Fruit fly (Drosophila melanogaster) whole organism: ENCODE data around the gene CG11037.

Experiments
- CG8478 ChIP-seq: fragments of >200 bp; optimal IDR thresholded peaks from 2 replicates; lab custom pipeline; 2018; ENCODE audit warnings: inconsistent platforms
- Dll ChIP-seq: fragments of >200 bp; optimal IDR thresholded peaks from 2 replicates; lab custom pipeline; 2017
- psq ChIP-seq: fragments of >200 bp; optimal IDR thresholded peaks from 2 replicates; lab custom pipeline; 2017

- TF ChIP-seq Dll (no peak), psq (no peak), CG8478 (lab: Kevin White, UChicago) (no peak)
Observed at dm6 chr3L:20931510-20931909, 29.7 kb downstream of the CG11037 start.
